Worm (Caenorhabditis elegans): ENCODE measurements around the gene F36H12.17.
"Not testable (repeated sequence)": the region's sequence is repeated elsewhere in the genome, so short reads cannot be mapped to it uniquely, and the experiment has no call there.

DNA sequence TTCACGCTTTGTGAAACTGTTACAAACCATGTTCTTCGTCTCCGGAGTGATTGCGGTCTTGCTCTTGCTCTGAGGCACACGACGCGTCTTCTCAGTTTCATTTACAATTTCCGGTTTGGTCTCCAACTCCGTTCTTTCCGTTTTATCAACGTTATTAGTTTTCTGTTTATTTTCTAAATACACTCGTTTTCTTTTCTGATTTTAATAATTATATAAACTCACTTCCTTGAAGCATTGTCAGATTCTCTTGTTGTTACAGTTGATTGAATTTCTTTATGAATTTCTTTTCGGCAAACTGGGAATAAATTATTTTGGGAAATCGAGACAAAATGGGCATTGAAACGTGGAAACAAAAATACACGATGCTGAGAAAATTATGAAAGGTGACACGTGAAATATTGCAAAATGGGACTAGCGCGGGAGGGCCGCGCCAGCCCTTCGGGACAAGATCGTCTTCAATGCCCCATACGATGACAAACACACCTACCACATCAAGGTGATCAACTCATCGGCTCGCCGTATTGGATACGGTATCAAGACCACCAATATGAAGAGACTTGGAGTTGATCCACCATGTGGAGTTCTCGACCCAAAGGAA, 30.5 kb upstream of the F36H12.17 start, which contains the start of the genes ZK354.9 and msp-58:
- TF ChIP-seq ama-1 (optimal IDR thresholded peaks at IDR 0.05); ceh-19 (GFP tag; optimal IDR thresholded peaks at IDR 0.05); elt-2 (tag; optimal IDR thresholded peaks at IDR 0.05); nhr-11 (tag; optimal IDR thresholded peaks at IDR 0.05); sox-4 (tag; optimal IDR thresholded peaks at IDR 0.05); ztf-16 (tag; optimal IDR thresholded peaks at IDR 0.05); pha-4 (tag; optimal IDR thresholded peaks at IDR 0.05): not testable (repeated sequence)

Measured in whole organism, late embryonic.